Fruit fly (Drosophila melanogaster) whole organism, pupa: Measurements from ENCODE around the gene CG8292.

Experiments used
- CG10348 ChIP-seq: fragments of 200-800 bp; sonication (Bioruptor generic); IDR thresholded peaks from 2 replicates; pipeline ENCODE4 v1.3.6; 2022; ENCODE audit warnings: missing biosample characterization, missing genetic modification characterization
- CG15710 ChIP-seq: fragments of 200-800 bp; sonication (Bioruptor generic); optimal IDR thresholded peaks from 2 replicates; lab custom pipeline; 2018; ENCODE audit warnings: missing biosample characterization, mild to moderate bottlenecking, missing genetic modification characterization, moderate library complexity
- CG34367 ChIP-seq: fragments of 200-800 bp; sonication (Bioruptor generic); optimal IDR thresholded peaks from 2 replicates; lab custom pipeline; 2018; ENCODE audit warnings: missing biosample characterization, mild to moderate bottlenecking, missing genetic modification characterization
- CG8301 ChIP-seq: fragments of 200-800 bp; sonication (Bioruptor generic); optimal IDR thresholded peaks from 2 replicates; lab custom pipeline; 2018; ENCODE audit warnings: missing biosample characterization, mild to moderate bottlenecking, missing genetic modification characterization
- EcR ChIP-seq: fragments of 200-800 bp; sonication (Bioruptor generic); optimal IDR thresholded peaks from 3 replicates; lab custom pipeline; 2019; ENCODE audit warnings: missing biosample characterization, missing genetic modification characterization, mild to moderate bottlenecking, moderate library complexity, missing genetic modification reagents
- Ets98B ChIP-seq: fragments of 200-800 bp; sonication (Bioruptor generic); IDR thresholded peaks from 2 replicates; pipeline ENCODE4 v1.3.6; 2022; ENCODE audit warnings: missing biosample characterization, missing genetic modification characterization
- Pif1A ChIP-seq: fragments of 200-800 bp; sonication (Bioruptor generic); optimal IDR thresholded peaks from 3 replicates; lab custom pipeline; 2016; ENCODE audit warnings: missing biosample characterization, missing genetic modification characterization
- Pif1B ChIP-seq: fragments of 200-800 bp; sonication (Bioruptor generic); optimal IDR thresholded peaks from 3 replicates; lab custom pipeline; 2016; ENCODE audit warnings: missing biosample characterization, missing genetic modification characterization
- fd96Ca ChIP-seq: fragments of 200-800 bp; sonication (Bioruptor generic); IDR thresholded peaks from 3 replicates; pipeline ENCODE4 v1.3.6; 2022; ENCODE audit warnings: missing biosample characterization, missing genetic modification characterization
- gl ChIP-seq: fragments of 200-800 bp; sonication (Bioruptor generic); optimal IDR thresholded peaks from 2 replicates; lab custom pipeline; 2018; ENCODE audit warnings: missing biosample characterization, mild to moderate bottlenecking, missing genetic modification characterization

DNA sequence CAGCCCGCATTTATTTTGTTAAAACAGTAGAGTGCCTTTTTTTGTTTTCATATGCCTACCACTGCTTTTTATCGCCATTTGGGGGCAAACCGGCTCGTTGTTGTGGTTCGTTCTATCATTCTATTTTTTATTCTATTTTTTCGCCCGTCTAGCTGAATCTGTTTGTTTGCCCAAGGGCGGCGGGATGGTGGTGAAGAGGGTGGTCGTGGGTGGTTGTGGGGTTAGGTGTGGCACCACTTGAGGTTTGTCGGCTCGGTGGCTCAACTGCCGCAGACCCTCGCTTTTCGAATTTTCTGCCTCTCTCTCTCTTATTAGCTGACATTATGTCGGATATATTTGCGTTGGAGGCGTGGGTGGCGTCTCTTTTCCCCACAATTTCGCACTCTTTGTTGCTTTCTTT lies 46.3 kb downstream of the CG8292 start:
- no peak for TF ChIP-seq gl (tag; lab: Kevin White, UChicago)
- no peak for TF ChIP-seq Pif1B (GFP tag; lab: Kevin White, UChicago)
- TF ChIP-seq CG8301 (tag; lab: Kevin White, UChicago): no peak
- TF ChIP-seq Pif1A (GFP tag; lab: Kevin White, UChicago): no peak
- TF ChIP-seq EcR (GFP tag; lab: Kevin White, UChicago): no peak
- no peak for TF ChIP-seq CG34367 (tag; lab: Kevin White, UChicago)
- no peak for TF ChIP-seq CG15710
- TF ChIP-seq CG10348: no peak
- TF ChIP-seq fd96Ca (GFP tag; lab: Robert Waterston, UW): no peak
- no peak for TF ChIP-seq Ets98B (GFP tag; lab: Robert Waterston, UW)
